Fruit fly (Drosophila melanogaster): ENCODE measurements around the gene Rap1.

Rap1 gene

DNA sequence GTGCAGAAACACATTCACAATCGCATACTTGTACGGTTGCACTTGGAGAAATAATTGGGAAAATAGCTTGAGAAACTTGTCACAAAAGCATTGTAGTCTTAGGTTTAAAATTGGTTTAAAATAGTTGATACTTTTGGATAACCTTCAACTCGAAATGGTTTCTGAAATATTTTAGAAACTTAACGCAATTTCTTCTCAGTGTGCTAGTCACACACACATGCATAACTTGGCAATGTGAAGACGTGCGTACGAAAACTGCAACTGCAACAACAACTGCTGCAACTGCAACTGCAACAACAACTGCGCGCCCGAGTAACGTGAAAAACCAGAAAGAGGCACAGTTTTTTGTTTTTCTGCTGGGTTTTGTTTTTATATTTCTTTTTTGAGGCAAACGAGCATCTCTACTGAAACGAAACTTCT is 24.1 kb upstream of the Rap1 start (continued):
- TF ChIP-seq Nf-YC (tag; optimal IDR thresholded peaks at IDR 0.05) (peak; percentile 18), ham (GFP tag; IDR thresholded peaks at IDR 0.05) (no peak), Oaz (GFP tag; IDR thresholded peaks at IDR 0.05) (peak; percentile 68), Camta (GFP tag; optimal IDR thresholded peaks at IDR 0.05) (peak; percentile 73), H2.0 (GFP tag; IDR thresholded peaks at IDR 0.05) (peak; percentile 79), h (optimal IDR thresholded peaks at IDR 0.05) (no peak), z (GFP tag; IDR thresholded peaks at IDR 0.05) (no peak), C15 (GFP tag; IDR thresholded peaks at IDR 0.05) (peak; percentile 25; the same call in 1 of the 3 replicates), Gug (GFP tag; IDR thresholded peaks at IDR 0.05) (peak; percentile 51; the same call in 2 of the 4 replicates), E2f1 (GFP tag; IDR thresholded peaks at IDR 0.05) (peak; percentile 57; the same call in 1 of the 2 replicates), CG15073 (GFP tag; optimal IDR thresholded peaks at IDR 0.05) (no peak), CG2202 (tag; optimal IDR thresholded peaks at IDR 0.05) (peak; percentile 71), HmgZ (tag; optimal IDR thresholded peaks at IDR 0.05) (peak; percentile 39), gsb-n (tag; optimal IDR thresholded peaks at IDR 0.05) (peak; percentile 81), CG7786 (GFP tag; optimal IDR thresholded peaks at IDR 0.05) (peak; percentile 76), Eip74EF (GFP tag; optimal IDR thresholded peaks at IDR 0.05) (peak in 1 of 2 experiments; percentile 66), slp2 (GFP tag; optimal IDR thresholded peaks at IDR 0.05) (peak; percentile 44), Ets97D (GFP tag; optimal IDR thresholded peaks at IDR 0.05) (peak; percentile 38), yki (optimal IDR thresholded peaks at IDR 0.05) (no peak), wek (GFP tag; optimal IDR thresholded peaks at IDR 0.05) (peak; percentile 68), Nf-YA (GFP tag; IDR thresholded peaks at IDR 0.05) (peak; percentile 76), pzg (GFP tag; optimal IDR thresholded peaks at IDR 0.05) (no peak), CG15269 (tag; optimal IDR thresholded peaks at IDR 0.05) (peak; percentile 82), CG2875 (GFP tag; optimal IDR thresholded peaks at IDR 0.05) (peak; percentile 81), HHEX (GFP tag; optimal IDR thresholded peaks at IDR 0.05) (peak; percentile 72), CG8388 (GFP tag; optimal IDR thresholded peaks at IDR 0.05) (peak; percentile 79), CG7839 (tag; optimal IDR thresholded peaks at IDR 0.05) (peak; percentile 85), CG31388 (GFP tag; optimal IDR thresholded peaks at IDR 0.05) (peak; percentile 71), CG4328 (GFP tag; optimal IDR thresholded peaks at IDR 0.05) (peak; percentile 42), CG1603 (tag; optimal IDR thresholded peaks at IDR 0.05) (peak; percentile 95), pita (GFP tag; optimal IDR thresholded peaks at IDR 0.05) (no peak), CG6254 (GFP tag; optimal IDR thresholded peaks at IDR 0.05) (peak; percentile 80), CG7271 (tag; optimal IDR thresholded peaks at IDR 0.05) (peak; percentile 85), ttk (GFP tag; IDR thresholded peaks at IDR 0.05) (peak; percentile 88), inv (GFP tag; IDR thresholded peaks at IDR 0.05; ENCODE audit: partially characterized antibody) (no peak), cato (GFP tag; optimal IDR thresholded peaks at IDR 0.05; ENCODE audit: borderline replicate concordance) (peak; percentile 61), wor (GFP tag; IDR thresholded peaks at IDR 0.05) (peak; percentile 80), CG4424 (GFP tag; optimal IDR thresholded peaks at IDR 0.05) (peak; percentile 86), Rx (GFP tag; IDR thresholded peaks at IDR 0.05) (peak; percentile 83), CG11560 (tag; IDR thresholded peaks at IDR 0.05) (no peak), croc (GFP tag; conservative IDR thresholded peaks at IDR 0.05) (peak; percentile 84), ken (GFP tag; IDR thresholded peaks at IDR 0.05) (peak; percentile 89), Lpt (GFP tag; optimal IDR thresholded peaks at IDR 0.05) (no peak), Sry-δ (GFP tag; optimal IDR thresholded peaks at IDR 0.05) (peak; percentile 37), CG9932 (GFP tag; IDR thresholded peaks at IDR 0.05) (no peak), Ravus (GFP tag; IDR thresholded peaks at IDR 0.05) (peak; percentile 73), hb (GFP tag; IDR thresholded peaks at IDR 0.05; ENCODE audit: partially characterized antibody) (no peak), so (GFP tag; IDR thresholded peaks at IDR 0.05) (peak; percentile 87), CG13287 (GFP tag; IDR thresholded peaks at IDR 0.05; ENCODE audit: partially characterized antibody) (no peak), CHES-1-like (GFP tag; optimal IDR thresholded peaks at IDR 0.05) (peak; percentile 63)

Data from whole organism, embryonic.